Worm (Caenorhabditis elegans) whole organism, young adult: Measurements from ENCODE around the gene grk-2.

Experiments used
- T07F8.4 ChIP-seq: sonication (generic microtip); optimal IDR thresholded peaks from 2 replicates; lab custom pipeline; 2016; ENCODE audit warnings: mild to moderate bottlenecking, missing genetic modification characterization, moderate library complexity, missing compliant biosample characterization
- Y79H2A.3 ChIP-seq: fragments of 200-800 bp; sonication (Bioruptor generic); conservative IDR thresholded peaks from 2 replicates; pipeline ENCODE4 v1.3.6; 2022; ENCODE audit warnings: missing genetic modification reagents, missing genetic modification characterization, missing compliant biosample characterization
- ama-1 ChIP-seq, 3 experiments: fragments of 150-350 bp in 1 of 3; sonication (generic microtip) in 2 of 3; optimal IDR thresholded peaks; 2 replicates each; lab custom pipeline; 2014 to 2018; ENCODE audit warnings: missing biosample characterization in 2 of 3, missing genetic modification characterization in 2 of 3, missing genetic modification reagents in 2 of 3
- ets-4 ChIP-seq: fragments of 200-800 bp; sonication (Bioruptor generic); optimal IDR thresholded peaks from 2 replicates; lab custom pipeline; 2018; ENCODE audit warnings: mild to moderate bottlenecking, missing genetic modification characterization, missing compliant biosample characterization
- let-526 ChIP-seq: fragments of 200-800 bp; sonication (Bioruptor generic); IDR thresholded peaks from 2 replicates; pipeline ENCODE4 v1.3.6; 2022; ENCODE audit warnings: missing genetic modification reagents, missing genetic modification characterization, missing compliant biosample characterization
- lsy-27 ChIP-seq: sonication (generic microtip); optimal IDR thresholded peaks from 2 replicates; lab custom pipeline; 2017; ENCODE audit warnings: missing genetic modification characterization, mild to moderate bottlenecking, missing compliant biosample characterization, antibody characterized with exemption, missing genotype, borderline replicate concordance; ENCODE audit not compliant: insufficient read depth
- nhr-179 ChIP-seq: sonication (generic microtip); optimal IDR thresholded peaks from 2 replicates; lab custom pipeline; 2016; ENCODE audit warnings: mild to moderate bottlenecking, missing genetic modification characterization, missing compliant biosample characterization
- pha-4 ChIP-seq: fragments of 150-350 bp; sonication (generic microtip); optimal IDR thresholded peaks from 2 replicates; lab custom pipeline; 2014; ENCODE audit warnings: missing biosample characterization, missing genetic modification reagents, missing genetic modification characterization
- snpc-4 ChIP-seq, 5 experiments: fragments of 150-350 bp in 1 of 5; sonication (generic microtip) in 4 of 5; optimal IDR thresholded peaks; 2 replicates each; lab custom pipeline; 2014 to 2018; ENCODE audit warnings: missing genetic modification characterization in 5 of 5, missing biosample characterization in 3 of 5, antibody characterized with exemption in 2 of 5, mild to moderate bottlenecking in 2 of 5, missing compliant biosample characterization in 2 of 5, missing genotype in 2 of 5, moderate library complexity in 2 of 5, missing genetic modification reagents in 1 of 5

- no peak for TF ChIP-seq snpc-4 (GFP tag; optimal IDR thresholded peaks at IDR 0.05; lab: Kevin White, UChicago)
- no peak for TF ChIP-seq snpc-4 (tag; optimal IDR thresholded peaks at IDR 0.05; lab: Kevin White, UChicago)
- no peak for TF ChIP-seq T07F8.4 (tag; lab: Kevin White, UChicago)
- TF ChIP-seq pha-4: no peak
- TF ChIP-seq ama-1 (optimal IDR thresholded peaks at IDR 0.05; lab: Kevin White, UChicago): no peak
- no peak for TF ChIP-seq ama-1 (GFP tag; optimal IDR thresholded peaks at IDR 0.05; lab: Kevin White, UChicago)
- TF ChIP-seq ets-4 (GFP tag; lab: Kevin White, UChicago): no peak
- TF ChIP-seq nhr-179 (tag; lab: Kevin White, UChicago): no peak
- TF ChIP-seq lsy-27 (tag; lab: Kevin White, UChicago): no peak
- no peak for TF ChIP-seq let-526 (GFP tag; lab: Robert Waterston, UW)
- no peak for TF ChIP-seq Y79H2A.3
Observed at ce11 chrIII:688083-688482, 12.2 kb downstream of the grk-2 start.
